Fruit fly (Drosophila melanogaster) whole organism, embryonic: Measurements from ENCODE around the gene Eig71Ec.
A peak's percentile ranks its signal among the peaks of the same experiment; 100 is the strongest.

Source experiments
- Blimp-1 ChIP-seq: fragments of 200-800 bp; sonication (Bioruptor generic); optimal IDR thresholded peaks from 3 replicates; lab custom pipeline; 2018; ENCODE audit warnings: missing biosample characterization, missing genetic modification characterization, mild to moderate bottlenecking, moderate library complexity, missing genetic modification reagents
- CG10321 ChIP-seq: fragments of 200-800 bp; sonication (Bioruptor generic); IDR thresholded peaks from 2 replicates; pipeline ENCODE4 v1.3.6; 2022; ENCODE audit warnings: missing biosample characterization, missing genetic modification characterization
- CG10366 ChIP-seq: fragments of 200-800 bp; sonication (Bioruptor generic); IDR thresholded peaks from 2 replicates; pipeline ENCODE4 v1.3.6; 2022; ENCODE audit warnings: missing biosample characterization, missing genetic modification characterization
- CG10979 ChIP-seq: fragments of 200-800 bp; sonication (Bioruptor generic); optimal IDR thresholded peaks from 2 replicates; lab custom pipeline; 2018; ENCODE audit warnings: missing biosample characterization, mild to moderate bottlenecking, missing genetic modification characterization, moderate library complexity
- CG11504 ChIP-seq: fragments of 200-800 bp; sonication (Bioruptor generic); optimal IDR thresholded peaks from 3 replicates; lab custom pipeline; 2019; ENCODE audit warnings: missing biosample characterization, mild to moderate bottlenecking, missing genetic modification characterization, moderate library complexity
- CG13296 ChIP-seq: fragments of 200-800 bp; sonication (Bioruptor generic); optimal IDR thresholded peaks from 3 replicates; lab custom pipeline; 2018; ENCODE audit warnings: missing biosample characterization, mild to moderate bottlenecking, missing genetic modification characterization
- CG1602 ChIP-seq: fragments of 200-800 bp; sonication (Bioruptor generic); optimal IDR thresholded peaks from 3 replicates; lab custom pipeline; 2016; ENCODE audit warnings: missing biosample characterization, missing genetic modification characterization
- CG1603 ChIP-seq: fragments of 200-800 bp; sonication (Bioruptor generic); optimal IDR thresholded peaks from 2 replicates; lab custom pipeline; 2019; ENCODE audit warnings: missing biosample characterization, mild to moderate bottlenecking, missing genetic modification characterization, moderate library complexity
- CG18262 ChIP-seq: fragments of 200-800 bp; optimal IDR thresholded peaks from 3 replicates; lab custom pipeline; 2019; ENCODE audit warnings: missing biosample characterization, mild to moderate bottlenecking, missing genetic modification characterization, moderate library complexity
- CG18599 ChIP-seq: fragments of 200-800 bp; sonication (Bioruptor generic); optimal IDR thresholded peaks from 3 replicates; lab custom pipeline; 2017; ENCODE audit warnings: missing biosample characterization, missing genetic modification characterization, mild to moderate bottlenecking, moderate library complexity, missing genetic modification reagents
- CG3281 ChIP-seq: fragments of 200-800 bp; sonication (Bioruptor generic); optimal IDR thresholded peaks from 3 replicates; lab custom pipeline; 2017; ENCODE audit warnings: missing biosample characterization, mild to moderate bottlenecking, missing genetic modification characterization
- CG3995 ChIP-seq: fragments of 200-800 bp; sonication (Bioruptor generic); optimal IDR thresholded peaks from 3 replicates; lab custom pipeline; 2016; ENCODE audit warnings: missing biosample characterization, missing genetic modification characterization
- CG42726 ChIP-seq: fragments of 200-800 bp; sonication (Bioruptor generic); IDR thresholded peaks from 2 replicates; pipeline ENCODE4 v1.3.6; 2022; ENCODE audit warnings: missing biosample characterization, missing genetic modification characterization; ENCODE audit not compliant: partially characterized antibody
- CG4820 ChIP-seq: fragments of 200-800 bp; sonication (Bioruptor generic); optimal IDR thresholded peaks from 3 replicates; lab custom pipeline; 2016; ENCODE audit warnings: missing biosample characterization, missing genetic modification characterization
- CG6854 ChIP-seq: fragments of 200-800 bp; sonication (Bioruptor generic); optimal IDR thresholded peaks from 3 replicates; lab custom pipeline; 2017; ENCODE audit warnings: missing biosample characterization, mild to moderate bottlenecking, missing genetic modification characterization
- Dek ChIP-seq: fragments of 200-800 bp; sonication (Bioruptor generic); optimal IDR thresholded peaks from 3 replicates; lab custom pipeline; 2019; ENCODE audit warnings: missing biosample characterization, mild to moderate bottlenecking, missing genetic modification characterization, moderate library complexity
- Doc2 ChIP-seq: fragments of 200-800 bp; sonication (Bioruptor generic); IDR thresholded peaks from 2 replicates; pipeline ENCODE4 v1.3.6; 2022; ENCODE audit warnings: missing biosample characterization, missing genetic modification characterization
- ERR ChIP-seq: fragments of 200-800 bp; sonication (Bioruptor generic); optimal IDR thresholded peaks from 2 replicates; lab custom pipeline; 2016; ENCODE audit warnings: missing biosample characterization, missing genetic modification characterization
- Ets65A ChIP-seq: fragments of 200-800 bp; sonication (Bioruptor generic); peaks from one replicate; lab custom pipeline; 2016; ENCODE audit warnings: missing biosample characterization, missing genetic modification characterization
- HLH4C ChIP-seq: fragments of 200-800 bp; sonication (Bioruptor generic); IDR thresholded peaks from 3 replicates; pipeline ENCODE4 v1.3.6; 2022; ENCODE audit warnings: missing biosample characterization, missing genetic modification characterization; ENCODE audit not compliant: partially characterized antibody
- Hmr ChIP-seq: fragments of 200-800 bp; sonication (Bioruptor generic); optimal IDR thresholded peaks from 3 replicates; lab custom pipeline; 2017; ENCODE audit warnings: mild to moderate bottlenecking, missing biosample characterization, missing genetic modification reagents, missing genetic modification characterization
- MTF-1 ChIP-seq: fragments of 200-800 bp; sonication (Bioruptor generic); optimal IDR thresholded peaks from 2 replicates; lab custom pipeline; 2018; ENCODE audit warnings: missing biosample characterization, mild to moderate bottlenecking, missing genetic modification characterization, borderline replicate concordance
- Nf-YA ChIP-seq: fragments of 200-800 bp; sonication (Bioruptor generic); IDR thresholded peaks from 2 replicates; pipeline ENCODE4 v1.3.6; 2022; ENCODE audit warnings: missing biosample characterization, missing genetic modification characterization
- Oli ChIP-seq: fragments of 200-800 bp; sonication (Bioruptor generic); optimal IDR thresholded peaks from 2 replicates; lab custom pipeline; 2018; ENCODE audit warnings: missing biosample characterization, mild to moderate bottlenecking, missing genetic modification characterization, moderate library complexity
- Opbp ChIP-seq: fragments of 200-800 bp; sonication (Bioruptor generic); IDR thresholded peaks from 3 replicates; pipeline ENCODE4 v1.3.6; 2022; ENCODE audit warnings: missing biosample characterization, missing genetic modification characterization; ENCODE audit not compliant: partially characterized antibody
- Poxn ChIP-seq: fragments of 200-800 bp; sonication (Bioruptor generic); IDR thresholded peaks from 2 replicates; pipeline ENCODE4 v1.3.6; 2022; ENCODE audit warnings: missing biosample characterization, missing genetic modification characterization
- ash1 ChIP-seq: fragments of 200-800 bp; sonication (Bioruptor generic); optimal IDR thresholded peaks from 2 replicates; lab custom pipeline; 2018; ENCODE audit warnings: missing biosample characterization, mild to moderate bottlenecking, missing genetic modification characterization
- ato ChIP-seq: fragments of 200-800 bp; sonication (Bioruptor generic); IDR thresholded peaks from 2 replicates; pipeline ENCODE4 v1.3.6; 2022; ENCODE audit warnings: missing biosample characterization, missing genetic modification characterization; ENCODE audit not compliant: partially characterized antibody
- bigmax ChIP-seq: fragments of 200-800 bp; sonication (Bioruptor generic); optimal IDR thresholded peaks from 2 replicates; lab custom pipeline; 2018; ENCODE audit warnings: missing biosample characterization, mild to moderate bottlenecking, missing genetic modification characterization
- ci ChIP-seq: fragments of 200-800 bp; sonication (Bioruptor generic); IDR thresholded peaks from 3 replicates; pipeline ENCODE4 v1.3.6; 2022; ENCODE audit warnings: missing biosample characterization, missing genetic modification characterization
- cwo ChIP-seq: fragments of 200-800 bp; sonication (Bioruptor generic); optimal IDR thresholded peaks from 3 replicates; lab custom pipeline; 2017; ENCODE audit warnings: missing biosample characterization, missing genetic modification characterization, mild to moderate bottlenecking, moderate library complexity, missing genetic modification reagents
- disco-r ChIP-seq: fragments of 200-800 bp; sonication (Bioruptor generic); optimal IDR thresholded peaks from 2 replicates; lab custom pipeline; 2016; ENCODE audit warnings: missing biosample characterization, missing genetic modification characterization
- dmrt11E ChIP-seq: fragments of 200-800 bp; sonication (Bioruptor generic); optimal IDR thresholded peaks from 3 replicates; lab custom pipeline; 2018; ENCODE audit warnings: missing biosample characterization, mild to moderate bottlenecking, missing genetic modification characterization, moderate library complexity
- esg ChIP-seq: fragments of 200-800 bp; sonication (Bioruptor generic); conservative IDR thresholded peaks from 2 replicates; pipeline ENCODE4 v1.3.6; 2022; ENCODE audit warnings: missing biosample characterization, missing genetic modification characterization
- grn ChIP-seq: fragments of 200-800 bp; sonication (Bioruptor generic); optimal IDR thresholded peaks from 3 replicates; lab custom pipeline; 2017; ENCODE audit warnings: missing biosample characterization, missing genetic modification characterization
- gsb ChIP-seq: fragments of 200-800 bp; sonication (Bioruptor generic); IDR thresholded peaks from 2 replicates; pipeline ENCODE4 v1.3.6; 2022; ENCODE audit warnings: missing biosample characterization, missing genetic modification characterization
- gsb-n ChIP-seq: fragments of 200-800 bp; sonication (Bioruptor generic); optimal IDR thresholded peaks from 3 replicates; lab custom pipeline; 2018; ENCODE audit warnings: missing biosample characterization, mild to moderate bottlenecking, missing genetic modification characterization
- jumu ChIP-seq: fragments of 200-800 bp; sonication (Bioruptor generic); optimal IDR thresholded peaks from 3 replicates; lab custom pipeline; 2016; ENCODE audit warnings: missing biosample characterization, missing genetic modification characterization
- klu ChIP-seq: fragments of 200-800 bp; sonication (Bioruptor generic); IDR thresholded peaks from 2 replicates; pipeline ENCODE4 v1.3.6; 2022; ENCODE audit warnings: missing biosample characterization, missing genetic modification characterization
- lbe ChIP-seq: fragments of 200-800 bp; sonication (Bioruptor generic); optimal IDR thresholded peaks from 2 replicates; lab custom pipeline; 2016; ENCODE audit warnings: missing biosample characterization, mild to moderate bottlenecking, missing genetic modification characterization
- nom ChIP-seq: fragments of 200-800 bp; sonication (Bioruptor generic); optimal IDR thresholded peaks from 2 replicates; lab custom pipeline; 2017; ENCODE audit warnings: missing biosample characterization, missing genetic modification characterization, mild to moderate bottlenecking, moderate library complexity, missing genetic modification reagents
- phol ChIP-seq: fragments of 200-800 bp; sonication (Bioruptor generic); optimal IDR thresholded peaks from 3 replicates; lab custom pipeline; 2018; ENCODE audit warnings: missing biosample characterization, mild to moderate bottlenecking, missing genetic modification characterization, moderate library complexity
- pros ChIP-seq: fragments of 200-800 bp; sonication (Bioruptor generic); optimal IDR thresholded peaks from 3 replicates; lab custom pipeline; 2019; ENCODE audit warnings: missing biosample characterization, mild to moderate bottlenecking, missing genetic modification characterization, moderate library complexity
- pum ChIP-seq: fragments of 200-800 bp; sonication (Bioruptor generic); optimal IDR thresholded peaks from 2 replicates; lab custom pipeline; 2016; ENCODE audit warnings: missing biosample characterization, missing genetic modification characterization
- sens ChIP-seq: fragments of 200-800 bp; sonication (Bioruptor generic); peaks from one replicate; lab custom pipeline; 2016; ENCODE audit warnings: missing biosample characterization, missing genetic modification characterization
- sr ChIP-seq: fragments of 200-800 bp; sonication (Bioruptor generic); IDR thresholded peaks from 3 replicates; pipeline ENCODE4 v1.3.6; 2022; ENCODE audit warnings: missing biosample characterization, missing genetic modification characterization
- trh ChIP-seq: fragments of 200-800 bp; sonication (Bioruptor generic); optimal IDR thresholded peaks from 2 replicates; lab custom pipeline; 2016; ENCODE audit warnings: missing biosample characterization, missing genetic modification characterization
- unpg ChIP-seq: fragments of 200-800 bp; sonication (Bioruptor generic); optimal IDR thresholded peaks from 3 replicates; lab custom pipeline; 2018; ENCODE audit warnings: missing biosample characterization, mild to moderate bottlenecking, missing genetic modification characterization, moderate library complexity
- usp ChIP-seq: fragments of >200 bp; optimal IDR thresholded peaks from 2 replicates; lab custom pipeline; 2017; ENCODE audit warnings: missing biosample characterization, missing genetic modification characterization
- vnd ChIP-seq: fragments of 200-800 bp; sonication (Bioruptor generic); IDR thresholded peaks from 3 replicates; pipeline ENCODE4 v1.3.6; 2022; ENCODE audit warnings: missing biosample characterization, missing genetic modification characterization; ENCODE audit not compliant: partially characterized antibody
- zf30C ChIP-seq: fragments of 200-800 bp; sonication (Bioruptor generic); optimal IDR thresholded peaks from 3 replicates; lab custom pipeline; 2018; ENCODE audit warnings: missing biosample characterization, mild to moderate bottlenecking, missing genetic modification characterization

The Eig71Ec gene

DNA sequence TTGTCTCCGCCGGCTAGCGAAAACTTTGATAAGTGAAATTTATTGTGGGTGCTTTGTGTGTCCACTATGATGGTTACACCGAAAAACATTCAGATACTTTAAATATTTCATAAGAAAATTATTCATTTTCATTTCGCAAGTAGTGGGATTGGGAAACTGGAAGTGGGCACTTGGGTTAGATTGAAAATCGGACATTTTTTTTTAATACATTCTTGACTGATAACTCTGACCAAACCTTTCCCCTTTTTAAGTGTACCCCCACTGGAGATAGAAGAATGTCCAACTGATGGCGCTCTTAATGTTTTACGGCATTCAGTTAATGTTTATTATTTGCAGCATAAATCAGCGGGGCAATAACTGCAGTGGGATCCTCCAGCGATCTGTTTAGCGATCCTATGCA is 25.6 kb upstream of the Eig71Ec start (continued):
- peak; percentile 17 for TF ChIP-seq unpg
- TF ChIP-seq CG10321 = 0 out of 2 replicates have a peak, but pooled peaks have one; percentile 5
- TF ChIP-seq CG11504 (tag; lab: Kevin White, UChicago) = peak; percentile 32
- no peak for TF ChIP-seq CG3281
- TF ChIP-seq sens (GFP tag; lab: Kevin White, UChicago) = peak; percentile 70
- no peak for TF ChIP-seq vnd (GFP tag; lab: Robert Waterston, UW)
- no peak for TF ChIP-seq CG1602
- peak; percentile 7 for TF ChIP-seq CG4820
- TF ChIP-seq Blimp-1 = peak; percentile 25
- TF ChIP-seq lbe = no peak
- peak; percentile 94 for TF ChIP-seq Ets65A
- TF ChIP-seq ci (GFP tag; lab: Robert Waterston, UW) = peak; percentile 56; the same call in 1 of the 3 replicates
- TF ChIP-seq nom (GFP tag; lab: Kevin White, UChicago) = no peak
- TF ChIP-seq CG1603 (tag; lab: Kevin White, UChicago) = peak; percentile 22
- TF ChIP-seq CG10979 (tag; lab: Kevin White, UChicago) = peak; percentile 25
- TF ChIP-seq dmrt11E (tag; lab: Kevin White, UChicago) = no peak
- TF ChIP-seq Dek (tag; lab: Kevin White, UChicago) = no peak
- no peak for TF ChIP-seq CG18599 (GFP tag; lab: Kevin White, UChicago)
- TF ChIP-seq phol (tag; lab: Kevin White, UChicago) = peak; percentile 18
- TF ChIP-seq ERR (GFP tag; lab: Kevin White, UChicago) = no peak

DNA sequence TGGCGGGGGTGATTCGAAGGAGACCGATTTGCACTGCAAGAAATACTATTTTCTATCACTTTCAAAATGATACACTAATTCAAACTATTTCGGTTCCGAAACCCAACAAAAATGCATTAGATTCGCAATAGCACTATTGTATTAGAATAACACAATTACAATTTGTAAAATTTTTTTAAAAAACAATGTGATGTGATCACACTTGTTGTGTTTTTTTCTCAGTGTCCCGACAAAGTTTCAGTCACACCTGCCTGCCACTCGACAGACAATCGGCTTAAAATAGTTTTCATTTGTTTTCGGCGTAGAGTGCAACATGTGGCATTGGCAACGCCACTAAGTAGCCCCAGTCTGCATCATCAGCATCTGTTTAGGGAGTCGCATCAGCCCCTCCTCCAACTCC is 23.1 kb upstream of the Eig71Ec start:
- TF ChIP-seq esg (GFP tag; lab: Robert Waterston, UW) (peak; percentile 28; the same call in 1 of the 2 replicates), CG6854 (GFP tag; lab: Kevin White, UChicago) (no peak), usp (GFP tag; lab: Kevin White, UChicago) (no peak), CG3995 (GFP tag; lab: Kevin White, UChicago) (no peak), MTF-1 (GFP tag; lab: Kevin White, UChicago) (peak; percentile 29), ash1 (GFP tag; lab: Kevin White, UChicago) (no peak), ato (GFP tag; lab: Robert Waterston, UW) (no peak), pros (GFP tag; lab: Kevin White, UChicago) (no peak), Poxn (no peak), Doc2 (GFP tag; lab: Robert Waterston, UW) (no peak), bigmax (no peak), Oli (tag; lab: Kevin White, UChicago) (peak; percentile 74), trh (GFP tag; lab: Kevin White, UChicago) (no peak), Hmr (GFP tag; lab: Kevin White, UChicago) (no peak), disco-r (peak; percentile 13), gsb-n (tag; lab: Kevin White, UChicago) (peak; percentile 77), Opbp (no peak), HLH4C (GFP tag; lab: Robert Waterston, UW) (no peak), sr (no peak), CG13296 (no peak), jumu (peak; percentile 57), gsb (GFP tag; lab: Robert Waterston, UW) (no peak), CG18262 (tag; lab: Kevin White, UChicago) (peak; percentile 91), CG42726 (no peak), pum (peak; percentile 78), klu (GFP tag; lab: Robert Waterston, UW) (no peak), CG10366 (GFP tag; lab: Robert Waterston, UW) (peak; percentile 32; the same call in 1 of the 2 replicates), grn (GFP tag; lab: Kevin White, UChicago) (no peak), Nf-YA (GFP tag; lab: Robert Waterston, UW) (no peak), cwo (GFP tag; lab: Kevin White, UChicago) (no peak), zf30C (GFP tag; lab: Kevin White, UChicago) (peak; percentile 84)
